Fruit fly (Drosophila melanogaster) whole organism, prepupa: Measurements from ENCODE around the gene CG14563.

Source experiments
- CG10669 ChIP-seq: fragments of 200-800 bp; sonication (Bioruptor generic); optimal IDR thresholded peaks from 3 replicates; lab custom pipeline; 2018; ENCODE audit warnings: missing biosample characterization, mild to moderate bottlenecking, missing genetic modification characterization, moderate library complexity
- Gug ChIP-seq: fragments of 200-800 bp; sonication (Bioruptor generic); IDR thresholded peaks from 2 replicates; pipeline ENCODE4 v1.3.6; 2022; ENCODE audit warnings: missing biosample characterization, missing genetic modification characterization

- no peak for TF ChIP-seq CG10669 (GFP tag; lab: Kevin White, UChicago)
- no peak for TF ChIP-seq Gug (GFP tag; lab: Robert Waterston, UW)
Observed at dm6 chr3L:21800424-21800823, 41.8 kb downstream of the CG14563 start.
